Worm (Caenorhabditis elegans): ENCODE measurements around the gene srx-46.

DNA sequence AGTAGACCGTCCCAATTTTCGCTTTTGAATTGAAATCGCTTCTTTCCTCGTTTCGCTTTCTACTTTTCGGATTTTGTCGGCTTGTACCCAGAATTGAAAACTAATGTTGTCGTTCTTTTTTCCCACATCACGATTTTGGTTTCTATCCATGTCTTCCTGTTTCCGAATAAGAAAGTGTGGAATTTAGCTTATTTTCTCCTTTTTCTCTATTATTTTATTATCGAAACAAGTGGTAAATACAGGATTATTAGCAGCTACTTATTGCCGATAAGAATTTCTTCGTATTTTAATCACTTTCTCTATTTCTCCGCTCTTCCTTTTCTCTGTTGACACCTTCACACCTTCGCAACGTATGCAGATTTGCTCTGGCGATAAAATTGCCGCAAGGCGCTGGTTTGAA lies 31.9 kb downstream of the srx-46 start:
- TF ChIP-seq ztf-23 (GFP tag; IDR thresholded peaks at IDR 0.05) (no peak), ztf-29 (GFP tag; IDR thresholded peaks at IDR 0.05) (no peak), med-1 (GFP tag; optimal IDR thresholded peaks at IDR 0.05; ENCODE audit: insufficient read depth) (no peak), cog-1 (tag; optimal IDR thresholded peaks at IDR 0.05) (no peak), flt-1 (GFP tag; IDR thresholded peaks at IDR 0.05) (no peak), ref-1 (GFP tag; conservative IDR thresholded peaks at IDR 0.05) (no peak), tab-1 (GFP tag; IDR thresholded peaks at IDR 0.05) (no peak), klf-2 (GFP tag; conservative IDR thresholded peaks at IDR 0.05) (no peak)

Measured in whole organism, midembryonic.